Fruit fly (Drosophila melanogaster) whole organism, embryonic: ENCODE measurements around the gene Ide.
A peak's percentile ranks its signal among the peaks of the same experiment; 100 is the strongest.

Source experiments
- BtbVII ChIP-seq: fragments of 200-800 bp; sonication (Bioruptor generic); optimal IDR thresholded peaks from 3 replicates; lab custom pipeline; 2017; ENCODE audit warnings: missing biosample characterization, mild to moderate bottlenecking, missing genetic modification characterization
- CG13424 ChIP-seq: fragments of 200-800 bp; sonication (Bioruptor generic); optimal IDR thresholded peaks from 2 replicates; lab custom pipeline; 2019; ENCODE audit warnings: missing biosample characterization, mild to moderate bottlenecking, missing genetic modification characterization, moderate library complexity
- CG16863 ChIP-seq: fragments of 200-800 bp; sonication (Bioruptor generic); optimal IDR thresholded peaks from 3 replicates; lab custom pipeline; 2016; ENCODE audit warnings: missing biosample characterization, missing genetic modification characterization
- CG31441 ChIP-seq: fragments of 200-800 bp; sonication (Bioruptor generic); IDR thresholded peaks from 2 replicates; pipeline ENCODE4 v1.3.6; 2022; ENCODE audit warnings: missing biosample characterization, missing genetic modification characterization
- CG5953 ChIP-seq: fragments of 200-800 bp; sonication (Bioruptor generic); IDR thresholded peaks from 2 replicates; pipeline ENCODE4 v1.3.6; 2022; ENCODE audit warnings: missing biosample characterization, missing genetic modification characterization
- CrebB ChIP-seq: fragments of 200-800 bp; sonication (Bioruptor generic); optimal IDR thresholded peaks from 3 replicates; lab custom pipeline; 2018; ENCODE audit warnings: missing biosample characterization, mild to moderate bottlenecking, missing genetic modification characterization
- HmgZ ChIP-seq: fragments of 200-800 bp; sonication (Bioruptor generic); optimal IDR thresholded peaks from 2 replicates; lab custom pipeline; 2018; ENCODE audit warnings: missing biosample characterization, mild to moderate bottlenecking, missing genetic modification characterization
- cas ChIP-seq: fragments of 200-800 bp; sonication (Bioruptor generic); IDR thresholded peaks from 2 replicates; pipeline ENCODE4 v1.3.6; 2022; ENCODE audit warnings: missing biosample characterization, missing genetic modification characterization
- h ChIP-seq: fragments of >200 bp; optimal IDR thresholded peaks from 2 replicates; lab custom pipeline; 2017
- insv ChIP-seq, 2 experiments: fragments of 200-800 bp; sonication (Bioruptor generic); optimal IDR thresholded peaks; 3 replicates each; lab custom pipeline; 2016 to 2018; ENCODE audit warnings: missing biosample characterization in 2 of 2, missing genetic modification characterization in 2 of 2
- pnt ChIP-seq: fragments of 200-800 bp; sonication (Bioruptor generic); optimal IDR thresholded peaks from 3 replicates; lab custom pipeline; 2016; ENCODE audit warnings: missing biosample characterization, missing genetic modification characterization
- sr ChIP-seq: fragments of 200-800 bp; sonication (Bioruptor generic); IDR thresholded peaks from 3 replicates; pipeline ENCODE4 v1.3.6; 2022; ENCODE audit warnings: missing biosample characterization, missing genetic modification characterization
- toy ChIP-seq: fragments of 200-800 bp; sonication (Bioruptor generic); IDR thresholded peaks from 2 replicates; pipeline ENCODE4 v1.3.6; 2022; ENCODE audit warnings: missing biosample characterization, missing genetic modification characterization

DNA sequence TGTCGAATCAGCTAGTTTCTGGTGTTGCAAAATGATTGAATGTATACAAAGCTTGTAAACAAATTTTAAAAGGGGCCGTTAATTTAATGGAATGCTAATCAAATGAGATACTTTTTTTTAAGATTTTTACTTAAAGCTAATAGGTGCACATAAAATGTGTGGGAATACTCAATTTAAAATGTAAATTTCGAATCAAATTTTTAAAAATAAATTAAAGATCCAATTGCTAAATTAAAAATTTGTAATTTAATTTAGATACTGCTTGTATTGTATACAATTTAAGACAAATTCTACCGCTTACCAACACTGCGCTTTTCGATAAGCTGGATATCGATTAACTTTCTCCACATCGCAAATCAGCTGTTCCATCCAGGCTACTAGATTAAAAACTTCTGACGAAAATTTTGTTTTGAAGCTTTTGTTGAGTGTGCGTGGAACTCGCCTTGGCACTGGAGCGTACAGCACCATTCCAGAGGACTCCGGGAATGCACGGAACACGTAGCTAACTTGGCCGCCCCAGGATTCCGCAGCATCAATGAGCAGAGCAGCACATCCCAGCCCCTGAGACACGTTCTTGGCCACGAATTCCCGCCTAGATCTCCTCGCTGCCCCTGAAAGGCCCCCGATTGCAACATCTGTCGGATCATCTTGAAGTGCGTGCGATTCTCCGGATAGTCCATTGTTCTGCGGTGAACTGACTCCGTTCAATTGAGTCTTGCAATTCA is 8.6 kb upstream of the Ide start, which contains the start of the genes CG5498 and fbl:
- peak; percentile 66 for TF ChIP-seq CG31441 (GFP tag; lab: Robert Waterston, UW)
- TF ChIP-seq h (lab: Kevin White, UChicago), result no peak
- TF ChIP-seq HmgZ (tag; lab: Kevin White, UChicago), result peak; percentile 71
- no peak for TF ChIP-seq pnt (GFP tag; lab: Kevin White, UChicago)
- no peak for TF ChIP-seq CG5953 (GFP tag; lab: Robert Waterston, UW)
- no peak for TF ChIP-seq toy (GFP tag; lab: Robert Waterston, UW)
- TF ChIP-seq CrebB (tag; lab: Kevin White, UChicago), result no peak
- peak; percentile 69 for TF ChIP-seq CG13424
- TF ChIP-seq sr (GFP tag; lab: Robert Waterston, UW), result no peak
- no peak for TF ChIP-seq cas
- peak in 1 of 2 experiments; percentile 45 for TF ChIP-seq insv (GFP tag; optimal IDR thresholded peaks at IDR 0.05; lab: Kevin White, UChicago)
- TF ChIP-seq BtbVII (GFP tag; lab: Kevin White, UChicago), result peak; percentile 52
- TF ChIP-seq CG16863, result no peak
